Worm (Caenorhabditis elegans): ENCODE results near the gene taf-11.3.

The taf-11.3 gene

DNA sequence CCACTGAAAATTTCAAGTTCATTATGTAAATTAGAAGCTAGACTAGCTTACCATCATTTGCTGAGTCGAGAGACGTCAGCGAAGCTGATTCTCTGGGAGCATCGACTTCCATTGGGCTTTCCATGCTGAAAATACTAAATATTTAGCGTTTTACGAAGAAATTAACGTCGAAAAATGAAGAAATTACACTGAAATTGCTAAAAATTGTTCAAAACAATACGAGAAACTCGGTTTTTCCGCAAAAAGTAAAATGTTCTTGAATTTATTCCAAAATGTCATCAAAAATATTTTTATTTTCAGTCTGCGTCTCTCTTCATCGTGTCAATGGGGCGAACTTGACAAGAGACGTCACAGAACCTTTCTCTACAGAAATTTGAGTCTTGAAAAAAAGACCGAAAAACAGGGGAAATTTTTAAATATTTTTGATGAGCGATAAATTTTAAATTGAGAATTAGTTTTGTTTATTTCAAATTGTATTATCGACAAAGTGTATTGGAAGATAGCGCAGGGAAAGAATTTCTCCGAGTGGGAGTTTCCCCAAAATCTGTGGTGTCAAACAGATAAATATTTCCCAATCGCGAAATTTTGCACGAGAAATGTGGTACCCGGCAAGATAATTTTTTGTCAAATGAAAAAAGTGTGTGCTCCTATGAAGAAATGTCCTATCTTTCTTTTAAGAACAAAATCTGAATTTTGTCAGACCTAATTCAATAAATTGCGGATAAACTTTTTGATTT lies 44.5 kb downstream of the taf-11.3 start, which contains the start of gene ecps-1:
Gene ecps-1 (minus strand): TSS at position 125 of the 737 bp plus-strand sequence.
- no peak for TF ChIP-seq unc-62 (GFP tag; optimal IDR thresholded peaks at IDR 0.05)

Measured in whole organism, dauer.